Worm (Caenorhabditis elegans): ENCODE data around the gene fbxa-150.

fbxa-150 gene

DNA sequence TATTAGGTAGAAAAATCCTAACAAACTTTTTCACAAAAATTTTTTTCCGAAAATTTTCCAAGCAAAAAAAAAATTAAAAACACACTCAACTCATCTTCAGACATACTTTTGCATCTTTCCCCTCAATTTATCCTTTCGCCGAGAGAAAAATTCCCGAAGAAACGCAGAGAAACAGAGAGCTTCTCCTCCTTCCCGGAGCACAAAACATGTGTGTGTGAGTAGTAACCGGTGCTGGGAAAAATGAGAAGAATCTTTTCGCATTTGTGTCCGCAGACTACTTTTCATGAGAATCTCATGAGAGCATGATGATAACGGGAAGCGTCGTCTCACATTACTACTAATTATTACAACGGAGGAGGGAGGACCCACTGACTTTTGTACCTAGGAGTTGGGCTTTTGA is 35.8 kb upstream of the fbxa-150 start (continued):
- TF ChIP-seq nhr-71 (tag; optimal IDR thresholded peaks at IDR 0.05) (peak; percentile 58), hpl-2 (GFP tag; optimal IDR thresholded peaks at IDR 0.05) (no peak), dpl-1 (GFP tag; optimal IDR thresholded peaks at IDR 0.05) (no peak)

DNA sequence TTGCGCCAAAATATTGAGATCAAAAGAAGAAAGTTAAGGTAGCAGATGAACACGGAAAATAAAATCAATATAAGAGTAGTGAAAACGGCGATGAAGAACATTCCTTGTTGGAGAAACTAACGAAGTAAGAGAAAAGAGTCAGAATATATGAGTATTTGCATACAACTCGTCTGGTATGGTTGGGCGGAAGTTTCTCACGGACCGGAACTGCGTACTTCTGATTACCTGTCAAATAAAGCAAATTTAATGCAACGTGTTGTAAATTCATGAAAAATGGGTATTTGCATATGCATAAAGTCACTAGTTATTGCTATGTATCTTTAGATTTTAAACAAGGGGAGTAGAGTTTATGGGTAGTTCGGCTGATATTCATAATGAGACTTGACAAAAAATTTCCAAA is 33.3 kb upstream of the fbxa-150 start, which contains the start of gene srbc-78:
TSS of gene srbc-78 (minus strand) at position 101 of the 400 bp plus-strand sequence.
- TF ChIP-seq nhr-84 (tag; optimal IDR thresholded peaks at IDR 0.05) (no peak), F16B12.6 (tag; optimal IDR thresholded peaks at IDR 0.05) (no peak), elt-3 (tag; optimal IDR thresholded peaks at IDR 0.05) (no peak), fos-1 (tag; optimal IDR thresholded peaks at IDR 0.05) (no peak), efl-3 (GFP tag; optimal IDR thresholded peaks at IDR 0.05) (no peak), ztf-4 (tag; optimal IDR thresholded peaks at IDR 0.05) (no peak), fkh-10 (GFP tag; optimal IDR thresholded peaks at IDR 0.05) (no peak), snu-23 (GFP tag; optimal IDR thresholded peaks at IDR 0.05) (no peak), snpc-4 (tag; optimal IDR thresholded peaks at IDR 0.05) (no peak), unc-98 (GFP tag; IDR thresholded peaks at IDR 0.05) (no peak), nhr-77 (tag; optimal IDR thresholded peaks at IDR 0.05) (no peak), mef-2 (tag; optimal IDR thresholded peaks at IDR 0.05) (no peak), pqm-1 (tag; optimal IDR thresholded peaks at IDR 0.05) (no peak), jun-1 (tag; optimal IDR thresholded peaks at IDR 0.05) (no peak), nhr-12 (tag; optimal IDR thresholded peaks at IDR 0.05) (no peak), lin-13 (GFP tag; optimal IDR thresholded peaks at IDR 0.05) (no peak), hlh-4 (tag; optimal IDR thresholded peaks at IDR 0.05) (no peak), nhr-85 (tag) (no peak), C34B4.2 (tag; optimal IDR thresholded peaks at IDR 0.05) (no peak)

DNA sequence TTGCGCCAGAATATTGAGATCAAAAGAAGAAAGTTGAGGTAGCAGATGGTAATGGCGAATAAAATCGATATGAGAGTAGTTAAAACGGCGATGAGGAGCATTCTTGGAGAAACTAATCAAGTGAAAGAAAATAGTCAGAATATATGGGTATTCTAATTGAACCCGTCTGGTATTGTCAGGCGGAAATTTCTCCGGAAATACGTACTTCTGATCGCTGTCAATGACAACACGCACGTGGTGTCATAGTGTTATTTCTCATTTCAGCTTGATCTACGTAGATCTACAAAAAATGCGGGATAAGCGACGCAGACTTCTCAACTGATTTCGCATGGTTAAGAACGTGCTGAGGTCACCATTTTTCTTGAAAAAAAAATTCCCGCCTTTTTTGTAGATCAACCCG is 30.0 kb upstream of the fbxa-150 start, which contains the start of gene srbc-79:
TSS of gene srbc-79 (minus strand) at position 101 of the 400 bp plus-strand sequence.
- TF ChIP-seq sptf-1 (tag; optimal IDR thresholded peaks at IDR 0.05) (no peak), nhr-76 (tag; optimal IDR thresholded peaks at IDR 0.05) (no peak), ama-1 (optimal IDR thresholded peaks at IDR 0.05) (no peak), nhr-85 (tag) (peak; percentile 19), mef-2 (tag; optimal IDR thresholded peaks at IDR 0.05) (no peak)

DNA sequence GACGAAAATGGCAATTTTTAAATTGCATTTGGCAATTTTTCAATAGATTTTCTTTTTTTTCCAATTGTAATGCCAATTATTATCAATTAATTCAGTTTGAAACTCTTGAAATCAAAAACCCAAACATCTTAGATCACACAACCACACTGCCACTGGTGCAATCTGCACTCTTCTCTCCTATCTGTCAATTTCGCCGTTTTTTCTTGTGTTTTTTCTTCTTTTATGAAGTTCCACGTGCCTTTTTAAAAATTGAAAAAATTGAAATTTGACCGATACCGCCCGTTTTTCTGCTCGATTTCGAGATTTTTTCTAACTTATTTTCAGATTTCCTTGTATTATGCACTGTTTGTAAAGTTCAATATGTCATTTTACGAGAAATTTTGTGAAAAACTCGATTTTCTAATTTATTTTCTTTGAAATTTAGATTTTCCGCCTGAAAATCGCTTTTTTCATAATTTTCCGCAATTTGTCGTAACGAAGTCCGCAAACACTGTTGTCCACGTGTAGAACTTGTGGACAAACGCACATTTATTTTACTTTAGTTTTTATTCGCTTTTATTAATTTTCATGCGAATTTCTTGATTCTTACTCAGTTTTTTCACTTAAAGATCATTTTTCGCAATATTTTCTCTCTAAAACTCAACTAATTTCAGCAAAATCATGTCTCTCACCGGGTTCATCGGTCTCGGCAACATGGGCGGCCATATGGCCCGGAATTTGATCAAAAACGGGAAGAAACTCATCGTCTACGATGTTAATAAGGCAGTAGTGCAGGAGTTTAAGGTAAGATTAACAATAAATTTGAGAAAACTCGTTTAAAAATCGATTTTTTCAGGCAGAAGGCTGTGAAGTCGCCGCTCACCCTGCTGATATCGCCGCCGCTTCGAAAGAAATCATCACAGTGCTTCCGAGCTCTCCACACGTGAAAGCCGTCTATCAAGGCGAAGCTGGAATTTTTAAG is 28.8 kb upstream of the fbxa-150 start, which contains the start of gene B0250.5:
TSS of gene B0250.5 (plus strand) at position 654 of the 961 bp plus-strand sequence.
- TF ChIP-seq zip-4 (GFP tag; optimal IDR thresholded peaks at IDR 0.05) (no peak), sox-4 (tag; optimal IDR thresholded peaks at IDR 0.05) (no peak), snpc-4 (tag; optimal IDR thresholded peaks at IDR 0.05) (peak; percentile 40), xbp-1 (tag; optimal IDR thresholded peaks at IDR 0.05) (peak; percentile 82), grh-1 (GFP tag; IDR thresholded peaks at IDR 0.05) (no peak), aly-2 (tag; optimal IDR thresholded peaks at IDR 0.05) (no peak), C04F5.9 (tag; optimal IDR thresholded peaks at IDR 0.05) (no peak), fkh-10 (GFP tag; optimal IDR thresholded peaks at IDR 0.05) (no peak), F16B12.6 (tag; optimal IDR thresholded peaks at IDR 0.05) (peak; percentile 90), dsc-1 (tag; optimal IDR thresholded peaks at IDR 0.05) (peak; percentile 42), nhr-12 (tag; optimal IDR thresholded peaks at IDR 0.05) (no peak), unc-130 (tag; optimal IDR thresholded peaks at IDR 0.05) (no peak), egl-27 (tag; optimal IDR thresholded peaks at IDR 0.05) (no peak), mab-9 (GFP tag; IDR thresholded peaks at IDR 0.05) (no peak), unc-98 (GFP tag; IDR thresholded peaks at IDR 0.05) (no peak), jun-1 (tag; optimal IDR thresholded peaks at IDR 0.05) (no peak), mep-1 (tag; optimal IDR thresholded peaks at IDR 0.05) (peak; percentile 69), mef-2 (tag; optimal IDR thresholded peaks at IDR 0.05) (no peak), nhr-20 (tag; optimal IDR thresholded peaks at IDR 0.05) (peak; percentile 56), nhr-28 (tag; optimal IDR thresholded peaks at IDR 0.05) (no peak), nhr-77 (tag; optimal IDR thresholded peaks at IDR 0.05) (no peak), nhr-11 (tag; optimal IDR thresholded peaks at IDR 0.05) (no peak), pax-3 (tag; optimal IDR thresholded peaks at IDR 0.05) (no peak), ceh-88 (GFP tag; IDR thresholded peaks at IDR 0.05) (no peak), aha-1 (tag; optimal IDR thresholded peaks at IDR 0.05) (no peak), unc-62 (GFP tag; optimal IDR thresholded peaks at IDR 0.05) (no peak), sptf-1 (tag; optimal IDR thresholded peaks at IDR 0.05) (no peak), efl-3 (GFP tag; optimal IDR thresholded peaks at IDR 0.05) (no peak), irx-1 (tag; optimal IDR thresholded peaks at IDR 0.05) (peak; percentile 62), pqm-1 (tag; optimal IDR thresholded peaks at IDR 0.05) (no peak), snu-23 (GFP tag; optimal IDR thresholded peaks at IDR 0.05) (peak; percentile 69), fos-1 (tag; optimal IDR thresholded peaks at IDR 0.05) (no peak)

Measured in whole organism, L1 larva.